Fruit fly (Drosophila melanogaster) whole organism, embryonic: ENCODE data around the gene RpL34b.

Source experiments
- Awh ChIP-seq: fragments of 200-800 bp; sonication (Bioruptor generic); IDR thresholded peaks from 2 replicates; pipeline ENCODE4, ENCODE4 v1.3.6; 2022; ENCODE audit warnings: missing biosample characterization, missing genetic modification characterization
- CG10267 ChIP-seq: fragments of 200-800 bp; sonication (Bioruptor generic); optimal IDR thresholded peaks from 2 replicates; lab custom pipeline; 2018; ENCODE audit warnings: missing biosample characterization, mild to moderate bottlenecking, missing genetic modification characterization, moderate library complexity
- CG10565 ChIP-seq: fragments of 200-800 bp; sonication (Bioruptor generic); optimal IDR thresholded peaks from 3 replicates; lab custom pipeline; 2016; ENCODE audit warnings: missing biosample characterization, mild to moderate bottlenecking, missing genetic modification characterization
- CG10654 ChIP-seq: fragments of 200-800 bp; sonication (Bioruptor generic); optimal IDR thresholded peaks from 2 replicates; lab custom pipeline; 2016; ENCODE audit warnings: missing biosample characterization, missing genetic modification characterization
- CG11085 ChIP-seq: fragments of 200-800 bp; sonication (Bioruptor generic); IDR thresholded peaks from 2 replicates; pipeline ENCODE4 v1.3.6; 2022; ENCODE audit warnings: missing biosample characterization, missing genetic modification characterization
- CG11723 ChIP-seq: fragments of 200-800 bp; sonication (Bioruptor generic); optimal IDR thresholded peaks from 2 replicates; lab custom pipeline; 2017; ENCODE audit warnings: missing biosample characterization, mild to moderate bottlenecking, missing genetic modification characterization
- CG12942 ChIP-seq: fragments of 200-800 bp; sonication (Bioruptor generic); optimal IDR thresholded peaks from 3 replicates; lab custom pipeline; 2016; ENCODE audit warnings: missing biosample characterization, missing genetic modification characterization
- CG17186 ChIP-seq: fragments of 200-800 bp; sonication (Bioruptor generic); optimal IDR thresholded peaks from 3 replicates; lab custom pipeline; 2017; ENCODE audit warnings: missing biosample characterization, missing genetic modification reagents, missing genetic modification characterization
- CG17612 ChIP-seq: fragments of 200-800 bp; sonication (Bioruptor generic); IDR thresholded peaks from 2 replicates; pipeline ENCODE4 v1.3.6; 2022; ENCODE audit warnings: missing biosample characterization, missing genetic modification characterization
- CG18476 ChIP-seq: fragments of 200-800 bp; sonication (Bioruptor generic); optimal IDR thresholded peaks from 2 replicates; lab custom pipeline; 2016; ENCODE audit warnings: missing biosample characterization, mild to moderate bottlenecking, missing genetic modification characterization
- CG2202 ChIP-seq: fragments of 200-800 bp; sonication (Bioruptor generic); optimal IDR thresholded peaks from 2 replicates; lab custom pipeline; 2018; ENCODE audit warnings: missing biosample characterization, mild to moderate bottlenecking, missing genetic modification characterization
- CG33213 ChIP-seq: fragments of 200-800 bp; sonication (Bioruptor generic); optimal IDR thresholded peaks from 3 replicates; lab custom pipeline; 2016; ENCODE audit warnings: missing biosample characterization, missing genetic modification characterization
- CG3407 ChIP-seq: fragments of 200-800 bp; sonication (Bioruptor generic); optimal IDR thresholded peaks from 2 replicates; lab custom pipeline; 2018; ENCODE audit warnings: missing biosample characterization, mild to moderate bottlenecking, missing genetic modification characterization
- CG3726 ChIP-seq: fragments of 200-800 bp; sonication (Bioruptor generic); IDR thresholded peaks from 3 replicates; pipeline ENCODE4, ENCODE4 v1.3.6; 2022; ENCODE audit warnings: missing biosample characterization, missing genetic modification characterization
- CG4328 ChIP-seq: fragments of 200-800 bp; sonication (Bioruptor generic); optimal IDR thresholded peaks from 3 replicates; lab custom pipeline; 2017; ENCODE audit warnings: missing biosample characterization, missing genetic modification reagents, missing genetic modification characterization
- CG7271 ChIP-seq: fragments of 200-800 bp; sonication (Bioruptor generic); optimal IDR thresholded peaks from 2 replicates; lab custom pipeline; 2018; ENCODE audit warnings: missing biosample characterization, mild to moderate bottlenecking, missing genetic modification characterization, moderate library complexity
- CG8290 ChIP-seq, 3 experiments: fragments of 200-800 bp; sonication (Bioruptor generic); optimal IDR thresholded peaks; 2 replicates each; lab custom pipeline; 2016 to 2019; ENCODE audit warnings: missing biosample characterization in 3 of 3, missing genetic modification characterization in 3 of 3, mild to moderate bottlenecking in 2 of 3, moderate library complexity in 1 of 3
- CG9727 ChIP-seq: fragments of 200-800 bp; sonication (Bioruptor generic); optimal IDR thresholded peaks from 3 replicates; lab custom pipeline; 2017; ENCODE audit warnings: missing biosample characterization, mild to moderate bottlenecking, missing genetic modification characterization
- CkIIα-i1 ChIP-seq: fragments of 200-800 bp; sonication (Bioruptor generic); IDR thresholded peaks from 2 replicates; pipeline ENCODE4 v1.3.6; 2022; ENCODE audit warnings: missing biosample characterization, missing genetic modification characterization
- D ChIP-seq, 2 experiments: fragments of 200-800 bp in 1 of 2; fragments of >200 bp in 1 of 2; sonication (Bioruptor generic) in 1 of 2; optimal IDR thresholded peaks; 2 replicates in 1 of 2; 3 replicates in 1 of 2; lab custom pipeline; 2017; ENCODE audit warnings: mild to moderate bottlenecking in 1 of 2, missing biosample characterization in 1 of 2, missing genetic modification characterization in 1 of 2, missing genetic modification reagents in 1 of 2
- Dfd ChIP-seq, 2 experiments: fragments of >200 bp; optimal IDR thresholded peaks; 2 replicates each; lab custom pipeline; 2017; ENCODE audit warnings: missing biosample characterization in 2 of 2, missing genetic modification characterization in 2 of 2
- Dll ChIP-seq: fragments of 200-800 bp; sonication (Bioruptor generic); IDR thresholded peaks from 4 replicates; pipeline ENCODE4 v1.3.6; 2022; ENCODE audit warnings: missing biosample characterization, missing genetic modification characterization; ENCODE audit not compliant: partially characterized antibody
- Dp ChIP-seq: fragments of 200-800 bp; sonication (Bioruptor generic); optimal IDR thresholded peaks from 2 replicates; lab custom pipeline; 2018; ENCODE audit warnings: missing biosample characterization, mild to moderate bottlenecking, missing genetic modification characterization, moderate library complexity
- Dref ChIP-seq: fragments of 200-800 bp; sonication (Bioruptor generic); IDR thresholded peaks from 2 replicates; pipeline ENCODE4 v1.3.6; 2022; ENCODE audit warnings: missing biosample characterization, missing genetic modification characterization
- Eip74EF ChIP-seq, 2 experiments: fragments of 200-800 bp in 1 of 2; fragments of >200 bp in 1 of 2; sonication (Bioruptor generic) in 1 of 2; optimal IDR thresholded peaks; 2 replicates each; lab custom pipeline; 2017 to 2019; ENCODE audit warnings: missing biosample characterization in 2 of 2, missing genetic modification characterization in 2 of 2, mild to moderate bottlenecking in 1 of 2, moderate library complexity in 1 of 2
- Gsc ChIP-seq: fragments of 200-800 bp; sonication (Bioruptor generic); IDR thresholded peaks from 2 replicates; pipeline ENCODE4 v1.3.6; 2022; ENCODE audit warnings: missing biosample characterization, missing genetic modification characterization
- HLH4C ChIP-seq: fragments of 200-800 bp; sonication (Bioruptor generic); IDR thresholded peaks from 3 replicates; pipeline ENCODE4 v1.3.6; 2022; ENCODE audit warnings: missing biosample characterization, missing genetic modification characterization; ENCODE audit not compliant: partially characterized antibody
- HmgD ChIP-seq: fragments of 200-800 bp; sonication (Bioruptor generic); optimal IDR thresholded peaks from 3 replicates; lab custom pipeline; 2016; ENCODE audit warnings: missing biosample characterization, missing genetic modification characterization
- Hr78 ChIP-seq, 2 experiments: fragments of 200-800 bp in 1 of 2; fragments of >200 bp in 1 of 2; sonication (Bioruptor generic) in 1 of 2; optimal IDR thresholded peaks; 2 replicates each; lab custom pipeline; 2017 to 2019; ENCODE audit warnings: missing biosample characterization in 2 of 2, missing genetic modification characterization in 2 of 2, mild to moderate bottlenecking in 1 of 2, moderate library complexity in 1 of 2
- Side ChIP-seq: fragments of 200-800 bp; sonication (Bioruptor generic); optimal IDR thresholded peaks from 2 replicates; lab custom pipeline; 2016; ENCODE audit warnings: missing biosample characterization, missing genetic modification characterization
- ap ChIP-seq: fragments of 200-800 bp; sonication (Bioruptor generic); IDR thresholded peaks from 2 replicates; pipeline ENCODE4 v1.3.6; 2022; ENCODE audit warnings: missing biosample characterization, missing genetic modification characterization
- chm ChIP-seq: fragments of 200-800 bp; sonication (Bioruptor generic); IDR thresholded peaks from 2 replicates; pipeline ENCODE4 v1.3.6; 2022; ENCODE audit warnings: missing biosample characterization, missing genetic modification characterization
- chn ChIP-seq: fragments of 200-800 bp; sonication (Bioruptor generic); optimal IDR thresholded peaks from 2 replicates; lab custom pipeline; 2016; ENCODE audit warnings: missing biosample characterization, missing genetic modification characterization
- crp ChIP-seq, 2 experiments: fragments of 200-800 bp; sonication (Bioruptor generic); optimal IDR thresholded peaks; 2 replicates in 1 of 2; 3 replicates in 1 of 2; lab custom pipeline; 2017; ENCODE audit warnings: missing biosample characterization in 2 of 2, missing genetic modification characterization in 2 of 2, mild to moderate bottlenecking in 1 of 2, moderate library complexity in 1 of 2
- dati ChIP-seq: fragments of 200-800 bp; sonication (Bioruptor generic); IDR thresholded peaks from 2 replicates; pipeline ENCODE4 v1.3.6; 2022; ENCODE audit warnings: missing biosample characterization, missing genetic modification characterization
- esg ChIP-seq: fragments of 200-800 bp; sonication (Bioruptor generic); conservative IDR thresholded peaks from 2 replicates; pipeline ENCODE4 v1.3.6; 2022; ENCODE audit warnings: missing biosample characterization, missing genetic modification characterization
- gsb-n ChIP-seq: fragments of 200-800 bp; sonication (Bioruptor generic); optimal IDR thresholded peaks from 3 replicates; lab custom pipeline; 2018; ENCODE audit warnings: missing biosample characterization, mild to moderate bottlenecking, missing genetic modification characterization
- ind ChIP-seq: fragments of 200-800 bp; sonication (Bioruptor generic); optimal IDR thresholded peaks from 3 replicates; lab custom pipeline; 2016; ENCODE audit warnings: missing biosample characterization, missing genetic modification characterization
- jumu ChIP-seq: fragments of 200-800 bp; sonication (Bioruptor generic); optimal IDR thresholded peaks from 3 replicates; lab custom pipeline; 2016; ENCODE audit warnings: missing biosample characterization, missing genetic modification characterization
- pita ChIP-seq: fragments of 200-800 bp; sonication (Bioruptor generic); optimal IDR thresholded peaks from 2 replicates; lab custom pipeline; 2017; ENCODE audit warnings: missing biosample characterization, mild to moderate bottlenecking, missing genetic modification characterization
- prd ChIP-seq, 3 experiments: fragments of >200 bp in 2 of 3; fragments of 200-800 bp in 1 of 3; sonication (Bioruptor generic) in 1 of 3; optimal IDR thresholded peaks in 2 of 3; IDR thresholded peaks in 1 of 3; 2 replicates in 2 of 3; 3 replicates in 1 of 3; pipeline versions ENCODE4 v1.3.6 to Lab custom; 2017 to 2022; ENCODE audit warnings: missing biosample characterization in 1 of 3, missing genetic modification characterization in 1 of 3
- salm ChIP-seq: fragments of 200-800 bp; sonication (Bioruptor generic); optimal IDR thresholded peaks from 2 replicates; lab custom pipeline; 2018; ENCODE audit warnings: missing biosample characterization, mild to moderate bottlenecking, missing genetic modification characterization
- stwl ChIP-seq: fragments of 200-800 bp; sonication (Bioruptor generic); optimal IDR thresholded peaks from 3 replicates; lab custom pipeline; 2018; ENCODE audit warnings: missing biosample characterization, mild to moderate bottlenecking, missing genetic modification characterization, moderate library complexity
- tll ChIP-seq, 2 experiments: fragments of 200-800 bp in 1 of 2; fragments of >200 bp in 1 of 2; sonication (Bioruptor generic) in 1 of 2; optimal IDR thresholded peaks; 2 replicates each; lab custom pipeline; 2017 to 2019; ENCODE audit warnings: missing biosample characterization in 2 of 2, missing genetic modification characterization in 2 of 2, mild to moderate bottlenecking in 1 of 2, moderate library complexity in 1 of 2
- toy ChIP-seq: fragments of 200-800 bp; sonication (Bioruptor generic); IDR thresholded peaks from 2 replicates; pipeline ENCODE4 v1.3.6; 2022; ENCODE audit warnings: missing biosample characterization, missing genetic modification characterization
- twi ChIP-seq: fragments of 200-800 bp; optimal IDR thresholded peaks from 2 replicates; lab custom pipeline; 2019; ENCODE audit warnings: missing biosample characterization, mild to moderate bottlenecking, missing genetic modification characterization, moderate library complexity
- vvl ChIP-seq: fragments of 200-800 bp; sonication (Bioruptor generic); IDR thresholded peaks from 2 replicates; pipeline ENCODE4 v1.3.6; 2022; ENCODE audit warnings: missing biosample characterization, missing genetic modification characterization

The RpL34b gene

DNA sequence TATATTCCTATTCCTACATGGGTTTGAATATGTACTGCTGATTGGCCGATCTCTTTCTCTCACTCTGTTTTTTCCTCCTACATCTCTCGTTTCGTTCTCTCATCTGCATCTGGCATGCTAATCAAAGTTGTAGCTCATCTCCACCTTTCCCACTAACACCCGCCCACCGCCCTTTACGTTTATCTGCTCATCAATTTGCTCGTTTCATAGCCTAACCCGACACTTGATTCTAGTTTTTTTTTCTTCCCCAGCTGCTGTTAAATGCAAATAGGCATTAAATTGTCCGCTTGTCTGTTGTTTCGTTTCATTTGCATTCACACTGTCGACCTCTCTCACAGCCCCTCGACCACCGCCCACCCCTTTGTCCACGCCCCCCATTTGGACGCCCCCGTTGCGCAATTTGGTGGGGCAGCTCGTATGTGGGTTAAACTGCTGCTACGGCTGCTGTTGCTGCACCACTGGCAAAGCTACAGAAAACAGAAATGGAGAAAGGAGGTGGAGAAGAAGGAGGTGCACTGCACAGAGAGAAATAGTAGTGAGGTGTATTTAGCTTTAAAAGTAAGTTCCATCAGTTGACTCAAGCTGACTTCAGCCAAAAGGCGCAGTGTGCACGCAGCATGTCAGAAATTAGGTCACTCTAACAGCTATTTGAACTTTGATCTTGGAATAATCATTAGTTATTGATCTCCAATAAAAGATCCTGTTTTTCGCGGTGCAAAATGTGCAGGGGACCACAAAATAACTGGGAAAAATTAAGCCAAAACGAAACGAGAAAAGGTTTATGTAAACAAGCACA, 19.6 kb upstream of the RpL34b start (continued):
- TF ChIP-seq dati (GFP tag; lab: Robert Waterston, UW) (no peak), Dfd (GFP tag; optimal IDR thresholded peaks at IDR 0.05; lab: Kevin White, UChicago) (no peak), CG2202 (tag; lab: Kevin White, UChicago) (no peak), CG11723 (GFP tag; lab: Kevin White, UChicago) (no peak), CG4328 (no peak), CG17186 (GFP tag; lab: Kevin White, UChicago) (no peak), Dll (GFP tag; lab: Robert Waterston, UW) (no peak), Eip74EF (GFP tag; optimal IDR thresholded peaks at IDR 0.05; lab: Kevin White, UChicago) (no peak), prd (optimal IDR thresholded peaks at IDR 0.05; lab: Kevin White, UChicago) (no peak), prd (GFP tag; IDR thresholded peaks at IDR 0.05; lab: Robert Waterston, UW) (no peak; the same call in 2 of the 3 replicates), Awh (GFP tag; lab: Robert Waterston, UW) (0 out of 2 replicates have a peak, but pooled peaks have one; percentile 9), toy (no peak), chn (GFP tag; lab: Kevin White, UChicago) (no peak), tll (GFP tag; optimal IDR thresholded peaks at IDR 0.05; lab: Kevin White, UChicago) (no peak), CG33213 (no peak), CG11085 (GFP tag; lab: Robert Waterston, UW) (no peak), ap (no peak), vvl (GFP tag; lab: Robert Waterston, UW) (peak; percentile 52; the same call in 1 of the 2 replicates), CG10565 (GFP tag; lab: Kevin White, UChicago) (no peak), CG10654 (GFP tag; lab: Kevin White, UChicago) (no peak), CG8290 (GFP tag; optimal IDR thresholded peaks at IDR 0.05; lab: Kevin White, UChicago) (no peak), CG8290 (tag; optimal IDR thresholded peaks at IDR 0.05; lab: Kevin White, UChicago) (no peak), jumu (GFP tag; lab: Kevin White, UChicago) (no peak), salm (tag; lab: Kevin White, UChicago) (no peak), CG17612 (GFP tag; lab: Robert Waterston, UW) (no peak), HmgD (GFP tag; lab: Kevin White, UChicago) (no peak), crp (GFP tag; optimal IDR thresholded peaks at IDR 0.05; lab: Kevin White, UChicago) (no peak), D (optimal IDR thresholded peaks at IDR 0.05; lab: Kevin White, UChicago) (no peak), D (GFP tag; optimal IDR thresholded peaks at IDR 0.05; lab: Kevin White, UChicago) (no peak), CG9727 (GFP tag; lab: Kevin White, UChicago) (no peak), CG3726 (GFP tag; lab: Robert Waterston, UW) (no peak), chm (GFP tag; lab: Robert Waterston, UW) (no peak), Hr78 (GFP tag; optimal IDR thresholded peaks at IDR 0.05; lab: Kevin White, UChicago) (peak in 1 of 2 experiments; percentile 70), CG3407 (GFP tag; lab: Kevin White, UChicago) (no peak), Gsc (GFP tag; lab: Robert Waterston, UW) (no peak), twi (tag; lab: Kevin White, UChicago) (no peak), Dp (GFP tag; lab: Kevin White, UChicago) (no peak), gsb-n (tag; lab: Kevin White, UChicago) (no peak), esg (no peak), stwl (tag; lab: Kevin White, UChicago) (no peak), HLH4C (GFP tag; lab: Robert Waterston, UW) (no peak; the same call in 2 of the 3 replicates), Side (GFP tag; lab: Kevin White, UChicago) (no peak), CG10267 (tag; lab: Kevin White, UChicago) (no peak), CkIIα-i1 (GFP tag; lab: Robert Waterston, UW) (no peak), Dref (GFP tag; lab: Robert Waterston, UW) (no peak), CG18476 (GFP tag; lab: Kevin White, UChicago) (no peak), CG12942 (no peak), CG7271 (tag; lab: Kevin White, UChicago) (no peak), ind (GFP tag; lab: Kevin White, UChicago) (no peak), pita (GFP tag; lab: Kevin White, UChicago) (no peak)
